Worm (Caenorhabditis elegans) whole organism, late embryonic: ENCODE data around the gene math-24.

Experiments used
- C08G9.2 ChIP-seq: sonication (generic microtip); optimal IDR thresholded peaks from 2 replicates; lab custom pipeline; 2016; ENCODE audit warnings: mild to moderate bottlenecking, missing genetic modification characterization, moderate library complexity, missing compliant biosample characterization
- C38D4.7 ChIP-seq: fragments of 200-800 bp; sonication (Bioruptor generic); optimal IDR thresholded peaks from 2 replicates; lab custom pipeline; 2018; ENCODE audit warnings: mild to moderate bottlenecking, missing genetic modification characterization, moderate library complexity, missing compliant biosample characterization
- F13H6.1 ChIP-seq: sonication (generic microtip); optimal IDR thresholded peaks from 2 replicates; lab custom pipeline; 2016; ENCODE audit warnings: missing genetic modification characterization, missing compliant biosample characterization
- Y22D7AL.16 ChIP-seq: sonication (generic microtip); optimal IDR thresholded peaks from 2 replicates; lab custom pipeline; 2016; ENCODE audit warnings: missing genetic modification characterization, missing compliant biosample characterization
- ahr-1 ChIP-seq: sonication (generic microtip); optimal IDR thresholded peaks from 2 replicates; lab custom pipeline; 2016; ENCODE audit warnings: missing genetic modification characterization, missing compliant biosample characterization
- ceh-14 ChIP-seq: sonication (generic microtip); optimal IDR thresholded peaks from 2 replicates; lab custom pipeline; 2016; ENCODE audit warnings: missing genotype, missing genetic modification characterization, missing compliant biosample characterization
- ceh-18 ChIP-seq: sonication (generic microtip); optimal IDR thresholded peaks from 2 replicates; lab custom pipeline; 2016; ENCODE audit warnings: missing genetic modification characterization, missing compliant biosample characterization
- ceh-19 ChIP-seq: fragments of 200-800 bp; sonication (Bioruptor generic); optimal IDR thresholded peaks from 2 replicates; lab custom pipeline; 2018; ENCODE audit warnings: mild to moderate bottlenecking, missing genetic modification characterization, missing compliant biosample characterization
- ceh-2 ChIP-seq: sonication (generic microtip); optimal IDR thresholded peaks from 2 replicates; lab custom pipeline; 2016; ENCODE audit warnings: missing genotype, missing genetic modification characterization, missing compliant biosample characterization
- ceh-22 ChIP-seq: sonication (generic microtip); optimal IDR thresholded peaks from 2 replicates; lab custom pipeline; 2017; ENCODE audit warnings: missing biosample characterization, missing genetic modification characterization
- ceh-24 ChIP-seq: sonication (generic microtip); optimal IDR thresholded peaks from 2 replicates; lab custom pipeline; 2016; ENCODE audit warnings: mild to moderate bottlenecking, missing genetic modification characterization, missing compliant biosample characterization
- ceh-30 ChIP-seq: fragments of 150-350 bp; optimal IDR thresholded peaks from 2 replicates; lab custom pipeline; 2014; ENCODE audit warnings: missing biosample characterization, missing genetic modification characterization
- ceh-34 ChIP-seq: sonication (generic microtip); optimal IDR thresholded peaks from 2 replicates; lab custom pipeline; 2016; ENCODE audit warnings: mild to moderate bottlenecking, missing genetic modification characterization, missing compliant biosample characterization
- ceh-6 ChIP-seq: fragments of 200-800 bp; sonication (Bioruptor generic); optimal IDR thresholded peaks from 2 replicates; lab custom pipeline; 2018; ENCODE audit warnings: mild to moderate bottlenecking, missing genetic modification characterization, missing compliant biosample characterization
- che-1 ChIP-seq: sonication (generic microtip); optimal IDR thresholded peaks from 2 replicates; lab custom pipeline; 2016; ENCODE audit warnings: mild to moderate bottlenecking, missing genetic modification characterization, missing compliant biosample characterization
- elt-2 ChIP-seq: sonication (generic microtip); optimal IDR thresholded peaks from 2 replicates; lab custom pipeline; 2016; ENCODE audit warnings: missing genetic modification reagents, missing genetic modification characterization, missing compliant biosample characterization
- elt-4 ChIP-seq: sonication (generic microtip); optimal IDR thresholded peaks from 2 replicates; lab custom pipeline; 2016; ENCODE audit warnings: missing genetic modification characterization, missing compliant biosample characterization
- fax-1 ChIP-seq: sonication (generic microtip); optimal IDR thresholded peaks from 2 replicates; lab custom pipeline; 2016; ENCODE audit warnings: missing genotype, missing genetic modification characterization, missing compliant biosample characterization
- fkh-6 ChIP-seq: sonication (generic microtip); optimal IDR thresholded peaks from 2 replicates; lab custom pipeline; 2016; ENCODE audit warnings: missing genetic modification characterization, missing compliant biosample characterization
- gmeb-2 ChIP-seq: sonication (generic microtip); optimal IDR thresholded peaks from 2 replicates; lab custom pipeline; 2016; ENCODE audit warnings: missing genetic modification characterization, inconsistent platforms, missing compliant biosample characterization
- hlh-15 ChIP-seq: sonication (generic microtip); optimal IDR thresholded peaks from 2 replicates; lab custom pipeline; 2016; ENCODE audit warnings: missing genetic modification characterization, missing compliant biosample characterization
- hlh-8 ChIP-seq: sonication (generic microtip); optimal IDR thresholded peaks from 2 replicates; lab custom pipeline; 2016; ENCODE audit warnings: missing genotype, missing genetic modification characterization, missing compliant biosample characterization
- madf-2 ChIP-seq: sonication (generic microtip); optimal IDR thresholded peaks from 2 replicates; lab custom pipeline; 2017; ENCODE audit warnings: missing genetic modification characterization, missing compliant biosample characterization
- nhr-232 ChIP-seq: sonication (generic microtip); optimal IDR thresholded peaks from 2 replicates; lab custom pipeline; 2016; ENCODE audit warnings: missing genetic modification characterization, missing compliant biosample characterization
- pag-3 ChIP-seq: sonication (generic microtip); optimal IDR thresholded peaks from 2 replicates; lab custom pipeline; 2016; ENCODE audit warnings: missing compliant biosample characterization, missing genetic modification characterization, borderline replicate concordance
- pat-9 ChIP-seq: fragments of 200-800 bp; sonication (Bioruptor generic); optimal IDR thresholded peaks from 2 replicates; lab custom pipeline; 2018; ENCODE audit warnings: mild to moderate bottlenecking, missing genetic modification characterization, moderate library complexity, missing compliant biosample characterization
- pax-1 ChIP-seq: fragments of 150-350 bp; optimal IDR thresholded peaks from 2 replicates; lab custom pipeline; 2014; ENCODE audit warnings: missing biosample characterization, missing genetic modification characterization
- pha-4 ChIP-seq: fragments of 150-350 bp; optimal IDR thresholded peaks from 2 replicates; lab custom pipeline; 2018; ENCODE audit warnings: missing biosample characterization, missing genetic modification reagents, missing genetic modification characterization
- pqm-1 ChIP-seq: sonication (generic microtip); optimal IDR thresholded peaks from 2 replicates; lab custom pipeline; 2016; ENCODE audit warnings: missing genetic modification characterization, missing compliant biosample characterization
- pros-1 ChIP-seq: fragments of 150-350 bp; optimal IDR thresholded peaks from 2 replicates; lab custom pipeline; 2014; ENCODE audit warnings: missing biosample characterization, missing genetic modification reagents, missing genetic modification characterization
- rnt-1 ChIP-seq: sonication (generic microtip); optimal IDR thresholded peaks from 2 replicates; lab custom pipeline; 2016; ENCODE audit warnings: missing genetic modification characterization, missing compliant biosample characterization
- sdc-2 ChIP-seq: sonication (generic microtip); optimal IDR thresholded peaks from 2 replicates; lab custom pipeline; 2016; ENCODE audit warnings: missing genotype, missing genetic modification characterization, missing compliant biosample characterization
- sox-4 ChIP-seq: sonication (generic microtip); optimal IDR thresholded peaks from 2 replicates; lab custom pipeline; 2017; ENCODE audit warnings: mild to moderate bottlenecking, missing genetic modification characterization, inconsistent platforms, missing compliant biosample characterization
- tbx-2 ChIP-seq: sonication (generic microtip); optimal IDR thresholded peaks from 2 replicates; lab custom pipeline; 2016; ENCODE audit warnings: missing genetic modification characterization, missing compliant biosample characterization
- tbx-7 ChIP-seq: sonication (generic microtip); optimal IDR thresholded peaks from 2 replicates; lab custom pipeline; 2016; ENCODE audit warnings: missing genotype, missing genetic modification characterization, missing compliant biosample characterization
- unc-55 ChIP-seq: sonication (generic microtip); optimal IDR thresholded peaks from 2 replicates; lab custom pipeline; 2017; ENCODE audit warnings: missing biosample characterization, missing genetic modification reagents, missing genetic modification characterization
- unc-86 ChIP-seq: sonication (generic microtip); optimal IDR thresholded peaks from 2 replicates; lab custom pipeline; 2016; ENCODE audit warnings: missing genetic modification characterization, missing compliant biosample characterization
- zip-5 ChIP-seq: sonication (generic microtip); optimal IDR thresholded peaks from 2 replicates; lab custom pipeline; 2016; ENCODE audit warnings: missing genetic modification characterization, missing compliant biosample characterization

Gene math-24

DNA sequence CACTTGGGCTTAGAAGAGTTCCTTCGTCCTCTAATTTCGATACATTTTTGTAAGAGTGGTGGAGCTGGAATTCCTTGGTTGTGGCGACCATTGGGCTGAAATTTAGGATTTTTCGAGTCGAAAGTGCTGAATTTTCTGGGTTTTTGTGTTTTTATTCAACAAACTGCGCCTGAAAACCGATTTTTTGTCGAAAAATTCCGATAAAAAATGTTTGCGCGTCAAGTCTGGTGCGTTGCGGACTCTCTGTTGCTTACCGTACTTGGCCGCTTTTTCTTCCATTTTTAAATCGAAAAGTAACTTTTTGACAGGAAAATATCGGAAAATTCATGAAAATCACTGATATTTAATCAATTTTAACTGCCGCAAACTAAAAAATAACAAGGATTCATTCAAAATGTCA, 17.8 kb downstream of the math-24 start, which contains the start of gene bath-4:
Gene bath-4 (minus strand): TSS at position 101 of the 400 bp plus-strand sequence.
- TF ChIP-seq gmeb-2 (tag; lab: Kevin White, UChicago) (no peak), hlh-8 (tag; lab: Kevin White, UChicago) (no peak), fkh-6 (tag; lab: Kevin White, UChicago) (no peak), ceh-18 (no peak)

DNA sequence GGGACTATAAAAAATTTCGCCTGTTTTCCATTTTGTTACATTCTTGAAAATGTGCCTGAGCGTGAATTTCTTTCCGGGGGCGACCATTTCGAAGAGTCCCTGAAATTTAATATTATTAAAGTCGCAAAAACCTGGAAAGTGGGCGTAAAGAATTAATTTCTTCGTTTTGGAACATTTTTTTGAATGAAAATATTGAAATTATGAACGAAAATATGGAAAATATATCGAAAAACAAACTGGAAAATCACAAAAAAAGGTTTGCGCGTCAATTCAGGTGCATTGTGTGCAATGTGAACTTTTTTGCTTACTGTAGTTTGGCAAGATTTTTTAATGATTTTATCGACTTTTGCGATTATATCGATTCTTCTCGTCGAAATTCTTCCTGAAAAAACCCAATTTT, 21.0 kb downstream of the math-24 start, which contains the start of gene bath-7:
Gene bath-7 (minus strand): TSS at position 101 of the 400 bp plus-strand sequence.
- TF ChIP-seq ceh-14 (tag; lab: Kevin White, UChicago) = no peak
- TF ChIP-seq fax-1 (tag; lab: Kevin White, UChicago) = no peak
- no peak for TF ChIP-seq ceh-19 (GFP tag; lab: Kevin White, UChicago)
- TF ChIP-seq rnt-1 = no peak
- TF ChIP-seq ceh-22 (tag; lab: Kevin White, UChicago) = no peak
- no peak for TF ChIP-seq gmeb-2 (tag; lab: Kevin White, UChicago)
- TF ChIP-seq nhr-232 (tag; lab: Kevin White, UChicago) = no peak
- no peak for TF ChIP-seq ceh-18
- TF ChIP-seq ceh-30 (tag; lab: Kevin White, UChicago) = no peak
- no peak for TF ChIP-seq ceh-6
- no peak for TF ChIP-seq ceh-24 (tag; lab: Kevin White, UChicago)
- no peak for TF ChIP-seq Y22D7AL.16 (tag; lab: Kevin White, UChicago)
- TF ChIP-seq sdc-2 (tag; lab: Kevin White, UChicago) = no peak
- no peak for TF ChIP-seq tbx-7 (tag; lab: Kevin White, UChicago)
- no peak for TF ChIP-seq tbx-2
- no peak for TF ChIP-seq madf-2
- no peak for TF ChIP-seq zip-5 (tag; lab: Kevin White, UChicago)
- no peak for TF ChIP-seq pag-3 (tag; lab: Kevin White, UChicago)

DNA sequence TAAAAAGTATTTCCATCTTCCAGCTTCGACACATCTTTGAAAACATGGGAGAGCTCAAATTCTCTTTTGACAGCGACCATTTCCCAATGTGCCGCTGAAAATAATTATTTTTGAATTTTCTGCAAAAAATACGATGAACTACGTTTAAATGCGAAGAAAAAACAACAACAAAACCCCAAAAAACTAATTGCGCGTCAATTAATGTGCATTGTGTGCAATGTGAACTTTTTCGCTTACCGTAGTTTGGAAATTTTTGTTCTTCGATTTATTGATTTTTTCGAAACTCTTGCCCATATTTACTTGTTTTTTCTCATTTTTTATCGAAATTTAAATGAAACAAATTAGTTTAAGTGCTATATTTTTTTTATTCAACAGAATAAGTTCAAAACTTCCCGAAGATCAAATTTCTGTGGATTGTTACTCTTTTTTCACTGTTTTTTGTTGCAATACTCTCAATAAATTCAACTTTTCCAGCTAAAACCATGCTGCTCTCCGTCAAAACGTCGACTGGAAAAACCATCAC, 22.7 kb downstream of the math-24 start, which contains the start of the genes bath-2 and F52C6.4:
Gene bath-2 (minus strand): TSS at position 101 of the 523 bp plus-strand sequence.
Gene F52C6.4 (plus strand): TSS at position 473 of the 523 bp plus-strand sequence.
- TF ChIP-seq sox-4 (tag; lab: Kevin White, UChicago) (no peak), pat-9 (tag; lab: Kevin White, UChicago) (no peak), C38D4.7 (no peak), che-1 (tag; lab: Kevin White, UChicago) (no peak), ceh-2 (tag; lab: Kevin White, UChicago) (no peak), unc-86 (tag; lab: Kevin White, UChicago) (no peak), fkh-6 (tag; lab: Kevin White, UChicago) (no peak), ceh-30 (tag; lab: Kevin White, UChicago) (no peak), pros-1 (tag; lab: Kevin White, UChicago) (no peak), C08G9.2 (no peak), ceh-18 (no peak), pax-1 (tag; lab: Kevin White, UChicago) (no peak), elt-2 (tag; lab: Kevin White, UChicago) (no peak), pha-4 (tag; lab: Kevin White, UChicago) (no peak), ahr-1 (tag; lab: Kevin White, UChicago) (no peak), unc-55 (no peak), F13H6.1 (tag; lab: Kevin White, UChicago) (no peak)
- TF ChIP-seq, all 69 proteins: peak for 0

DNA sequence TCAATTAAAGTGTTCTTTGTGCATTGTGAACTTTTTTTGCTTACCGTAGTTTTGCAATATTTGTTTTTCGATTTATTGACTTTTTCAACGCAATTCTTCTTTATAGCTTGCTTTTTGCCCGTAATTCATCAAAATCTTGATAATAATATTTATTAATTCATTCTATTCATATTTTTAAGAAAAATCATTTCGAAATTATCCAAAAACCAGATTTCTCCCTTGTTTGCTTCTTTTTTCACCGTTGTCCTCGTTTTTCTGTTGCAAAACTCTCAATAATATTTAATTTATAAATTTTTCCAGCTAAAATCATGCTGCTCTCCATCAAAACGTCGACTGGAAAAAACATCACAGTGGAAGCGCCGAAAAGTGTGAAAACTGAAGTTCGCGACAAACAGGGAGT, 24.4 kb downstream of the math-24 start, which contains the start of gene F52C6.3:
Gene F52C6.3 (plus strand): TSS at position 301 of the 400 bp plus-strand sequence.
- TF ChIP-seq hlh-15 (no peak), pqm-1 (tag; lab: Kevin White, UChicago) (no peak), ceh-34 (tag; lab: Kevin White, UChicago) (no peak), elt-4 (tag; lab: Kevin White, UChicago) (no peak)
